Worm (Caenorhabditis elegans) whole organism, mixed stage, embryonic: ENCODE measurements around the gene lys-8.

Source experiments
- M03D4.4 ChIP-seq: sonication (generic microtip); optimal IDR thresholded peaks from 2 replicates; lab custom pipeline; 2017; ENCODE audit warnings: mild to moderate bottlenecking, missing genetic modification characterization, missing compliant biosample characterization
- bed-3 ChIP-seq: fragments of 200-800 bp; sonication (Bioruptor generic); optimal IDR thresholded peaks from 3 replicates; lab custom pipeline; 2018; ENCODE audit warnings: mild to moderate bottlenecking, missing genetic modification characterization, moderate library complexity, missing compliant biosample characterization
- blmp-1 ChIP-seq: fragments of 150-350 bp; optimal IDR thresholded peaks from 2 replicates; lab custom pipeline; 2014; ENCODE audit warnings: missing biosample characterization, missing genetic modification characterization
- ceh-39 ChIP-seq: fragments of 150-350 bp; optimal IDR thresholded peaks from 2 replicates; lab custom pipeline; 2014; ENCODE audit warnings: missing biosample characterization, missing genetic modification characterization
- ceh-43 ChIP-seq: fragments of 200-800 bp; sonication (Bioruptor generic); optimal IDR thresholded peaks from 2 replicates; lab custom pipeline; 2018; ENCODE audit warnings: mild to moderate bottlenecking, missing genetic modification characterization, moderate library complexity, missing compliant biosample characterization
- ceh-83 ChIP-seq: fragments of 200-800 bp; sonication (Bioruptor generic); optimal IDR thresholded peaks from 2 replicates; lab custom pipeline; 2018; ENCODE audit warnings: mild to moderate bottlenecking, missing genetic modification characterization, missing compliant biosample characterization
- ces-1 ChIP-seq: fragments of 150-350 bp; optimal IDR thresholded peaks from 2 replicates; lab custom pipeline; 2014; ENCODE audit warnings: missing biosample characterization, missing genetic modification reagents, missing genetic modification characterization
- cnd-1 ChIP-seq: fragments of 200-800 bp; sonication (Bioruptor generic); optimal IDR thresholded peaks from 2 replicates; lab custom pipeline; 2018; ENCODE audit warnings: mild to moderate bottlenecking, missing genetic modification characterization, missing compliant biosample characterization
- drap-1 ChIP-seq: fragments of 200-800 bp; sonication (Bioruptor generic); optimal IDR thresholded peaks from 3 replicates; lab custom pipeline; 2018; ENCODE audit warnings: mild to moderate bottlenecking, missing genetic modification characterization, missing compliant biosample characterization
- elt-1 ChIP-seq: sonication (generic microtip); optimal IDR thresholded peaks from 2 replicates; lab custom pipeline; 2017; ENCODE audit warnings: missing genetic modification characterization, mild to moderate bottlenecking, missing compliant biosample characterization, antibody characterized with exemption, moderate library complexity, borderline replicate concordance; ENCODE audit not compliant: insufficient read depth
- elt-3 ChIP-seq: fragments of 150-350 bp; optimal IDR thresholded peaks from 2 replicates; lab custom pipeline; 2014; ENCODE audit warnings: missing biosample characterization, missing genetic modification characterization
- flh-1 ChIP-seq: fragments of 200-800 bp; sonication (Bioruptor generic); optimal IDR thresholded peaks from 2 replicates; lab custom pipeline; 2018; ENCODE audit warnings: mild to moderate bottlenecking, missing genetic modification characterization, moderate library complexity, missing compliant biosample characterization
- ham-2 ChIP-seq: fragments of 200-800 bp; sonication (Bioruptor generic); optimal IDR thresholded peaks from 2 replicates; lab custom pipeline; 2018; ENCODE audit warnings: mild to moderate bottlenecking, missing genetic modification characterization, missing compliant biosample characterization
- hlh-1 ChIP-seq: fragments of 150-350 bp; optimal IDR thresholded peaks from 2 replicates; lab custom pipeline; 2014; ENCODE audit warnings: missing biosample characterization, missing genetic modification reagents, missing genetic modification characterization
- lin-13 ChIP-seq: fragments of 150-350 bp; optimal IDR thresholded peaks from 2 replicates; lab custom pipeline; 2014; ENCODE audit warnings: missing biosample characterization, missing genetic modification characterization
- lin-32 ChIP-seq: fragments of 200-800 bp; sonication (Bioruptor generic); optimal IDR thresholded peaks from 2 replicates; lab custom pipeline; 2018; ENCODE audit warnings: mild to moderate bottlenecking, missing genetic modification characterization, missing compliant biosample characterization
- lsy-2 ChIP-seq: fragments of 150-350 bp; optimal IDR thresholded peaks from 2 replicates; lab custom pipeline; 2014; ENCODE audit warnings: missing biosample characterization, missing genetic modification characterization
- mab-5 ChIP-seq: fragments of 150-350 bp; optimal IDR thresholded peaks from 2 replicates; lab custom pipeline; 2014; ENCODE audit warnings: missing biosample characterization, missing genetic modification characterization
- mls-2 ChIP-seq: sonication (generic microtip); optimal IDR thresholded peaks from 2 replicates; lab custom pipeline; 2016; ENCODE audit warnings: mild to moderate bottlenecking, missing genetic modification characterization, moderate library complexity, missing compliant biosample characterization
- nhr-12 ChIP-seq: fragments of 150-350 bp; optimal IDR thresholded peaks from 2 replicates; lab custom pipeline; 2014; ENCODE audit warnings: missing biosample characterization, missing genetic modification characterization
- nhr-2 ChIP-seq: fragments of 150-350 bp; optimal IDR thresholded peaks from 2 replicates; lab custom pipeline; 2014; ENCODE audit warnings: missing biosample characterization, missing genetic modification characterization
- nhr-237 ChIP-seq: fragments of 150-350 bp; optimal IDR thresholded peaks from 2 replicates; lab custom pipeline; 2014; ENCODE audit warnings: missing biosample characterization, missing genetic modification characterization
- nhr-28 ChIP-seq: fragments of 150-350 bp; optimal IDR thresholded peaks from 2 replicates; lab custom pipeline; 2014; ENCODE audit warnings: missing biosample characterization, missing genetic modification characterization
- nhr-76 ChIP-seq: sonication (generic microtip); optimal IDR thresholded peaks from 2 replicates; lab custom pipeline; 2017; ENCODE audit warnings: missing biosample characterization, missing genetic modification characterization
- pha-4 ChIP-seq: fragments of 150-350 bp; optimal IDR thresholded peaks from 2 replicates; lab custom pipeline; 2018; ENCODE audit warnings: missing biosample characterization, missing genetic modification reagents, missing genetic modification characterization
- sem-2 ChIP-seq: fragments of 200-800 bp; sonication (Bioruptor generic); optimal IDR thresholded peaks from 2 replicates; lab custom pipeline; 2018; ENCODE audit warnings: mild to moderate bottlenecking, missing genetic modification characterization, missing compliant biosample characterization
- snpc-4 ChIP-seq: fragments of 150-350 bp; optimal IDR thresholded peaks from 2 replicates; lab custom pipeline; 2014; ENCODE audit warnings: missing biosample characterization, missing genetic modification characterization
- sptf-1 ChIP-seq: sonication (generic microtip); optimal IDR thresholded peaks from 2 replicates; lab custom pipeline; 2017; ENCODE audit warnings: mild to moderate bottlenecking, missing genetic modification characterization, moderate library complexity, missing compliant biosample characterization
- unc-120 ChIP-seq: sonication (generic microtip); optimal IDR thresholded peaks from 2 replicates; lab custom pipeline; 2017; ENCODE audit warnings: missing genetic modification characterization, missing compliant biosample characterization; ENCODE audit not compliant: poor library complexity, severe bottlenecking
- unc-39 ChIP-seq: fragments of 150-350 bp; optimal IDR thresholded peaks from 2 replicates; lab custom pipeline; 2014; ENCODE audit warnings: missing biosample characterization, missing genetic modification characterization
- unc-62 ChIP-seq: fragments of 150-350 bp; optimal IDR thresholded peaks from 2 replicates; lab custom pipeline; 2014; ENCODE audit warnings: missing biosample characterization, missing genetic modification reagents, missing genetic modification characterization
- zip-8 ChIP-seq: fragments of 150-350 bp; optimal IDR thresholded peaks from 2 replicates; lab custom pipeline; 2014; ENCODE audit warnings: missing biosample characterization, missing genetic modification characterization

Gene lys-8

DNA sequence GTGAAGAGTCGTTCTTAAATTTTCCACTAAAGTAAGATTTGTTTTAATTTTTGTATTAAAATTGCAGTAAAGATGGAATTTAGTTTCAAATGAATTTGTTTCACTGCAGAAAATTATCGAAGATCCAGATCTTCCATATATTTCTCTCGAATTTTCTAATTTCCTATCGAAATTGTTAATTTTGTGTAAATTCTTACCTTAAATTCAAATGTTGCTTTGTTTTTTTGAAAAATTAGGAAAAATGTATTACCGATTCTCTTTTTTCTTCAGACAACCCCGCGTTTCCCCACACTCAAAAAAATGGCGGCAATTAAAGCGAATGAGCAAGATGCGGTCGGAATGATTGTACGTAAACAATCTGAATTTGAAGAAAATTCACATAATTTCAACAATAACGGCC lies 36.2 kb upstream of the lys-8 start, which contains the start of gene C17C3.6:
TSS of gene C17C3.6 (plus strand) at position 301 of the 400 bp plus-strand sequence.
- TF ChIP-seq drap-1 (GFP tag; lab: Kevin White, UChicago) (no peak), ceh-43 (GFP tag; lab: Kevin White, UChicago) (no peak), unc-62 (GFP tag; lab: Kevin White, UChicago) (no peak)

ce11 chrII:5551517-5551916 lies 34.5 kb upstream of the lys-8 start, which contains the start of gene C17C3.5:
Gene C17C3.5 (plus strand): TSS chrII:5551817.
- no peak for TF ChIP-seq sptf-1
- TF ChIP-seq snpc-4 (tag; lab: Kevin White, UChicago), result no peak
- no peak for TF ChIP-seq unc-39 (tag; lab: Kevin White, UChicago)
- no peak for TF ChIP-seq hlh-1 (tag; lab: Kevin White, UChicago)
- no peak for TF ChIP-seq lin-13 (tag; lab: Kevin White, UChicago)
- no peak for TF ChIP-seq nhr-2 (tag; lab: Kevin White, UChicago)
- no peak for TF ChIP-seq M03D4.4

ce11 chrII:5553531-5553930 lies 32.4 kb upstream of the lys-8 start:
- TF ChIP-seq ham-2 (GFP tag; lab: Kevin White, UChicago) (no peak), ceh-39 (no peak), unc-39 (tag; lab: Kevin White, UChicago) (no peak), M03D4.4 (no peak), sem-2 (no peak), pha-4 (tag; lab: Kevin White, UChicago) (no peak), flh-1 (GFP tag; lab: Kevin White, UChicago) (no peak), bed-3 (GFP tag; lab: Kevin White, UChicago) (no peak), drap-1 (GFP tag; lab: Kevin White, UChicago) (no peak), unc-62 (GFP tag; lab: Kevin White, UChicago) (no peak), nhr-2 (tag; lab: Kevin White, UChicago) (no peak), ces-1 (no peak)

ce11 chrII:5554317-5554716 lies 31.7 kb upstream of the lys-8 start, which contains the start of gene ins-12:
Gene ins-12 (plus strand): TSS chrII:5554617.
- TF ChIP-seq unc-62 (GFP tag; lab: Kevin White, UChicago), result no peak
- TF ChIP-seq sptf-1, result no peak
- TF ChIP-seq lin-32 (GFP tag; lab: Kevin White, UChicago), result no peak
- no peak for TF ChIP-seq ceh-43 (GFP tag; lab: Kevin White, UChicago)
- no peak for TF ChIP-seq blmp-1
- TF ChIP-seq nhr-12 (tag; lab: Kevin White, UChicago), result no peak
- no peak for TF ChIP-seq lin-13 (tag; lab: Kevin White, UChicago)
- TF ChIP-seq M03D4.4, result no peak
- no peak for TF ChIP-seq nhr-237 (tag; lab: Kevin White, UChicago)
- no peak for TF ChIP-seq lsy-2 (tag; lab: Kevin White, UChicago)
- TF ChIP-seq ham-2 (GFP tag; lab: Kevin White, UChicago), result no peak
- no peak for TF ChIP-seq unc-120 (tag; lab: Kevin White, UChicago)
- TF ChIP-seq nhr-28 (tag; lab: Kevin White, UChicago), result no peak
- no peak for TF ChIP-seq snpc-4 (tag; lab: Kevin White, UChicago)

ce11 chrII:5554788-5555187 lies 31.2 kb upstream of the lys-8 start:
- TF ChIP-seq sem-2 (no peak), mab-5 (tag; lab: Kevin White, UChicago) (no peak), zip-8 (tag; lab: Kevin White, UChicago) (no peak), lin-13 (tag; lab: Kevin White, UChicago) (no peak), ham-2 (GFP tag; lab: Kevin White, UChicago) (no peak), nhr-76 (tag; lab: Kevin White, UChicago) (no peak), ceh-83 (GFP tag; lab: Kevin White, UChicago) (no peak), nhr-12 (tag; lab: Kevin White, UChicago) (no peak), cnd-1 (tag; lab: Kevin White, UChicago) (no peak), sptf-1 (no peak)
- TF ChIP-seq, all 35 proteins: peak for 0

ce11 chrII:5555522-5555921 lies 30.5 kb upstream of the lys-8 start:
- TF ChIP-seq drap-1 (GFP tag; lab: Kevin White, UChicago) (no peak), ces-1 (no peak), flh-1 (GFP tag; lab: Kevin White, UChicago) (no peak), mls-2 (no peak), nhr-76 (tag; lab: Kevin White, UChicago) (no peak), M03D4.4 (no peak), bed-3 (GFP tag; lab: Kevin White, UChicago) (no peak), zip-8 (tag; lab: Kevin White, UChicago) (no peak), unc-39 (tag; lab: Kevin White, UChicago) (no peak), elt-3 (tag; lab: Kevin White, UChicago) (no peak), sptf-1 (no peak), nhr-28 (tag; lab: Kevin White, UChicago) (no peak), elt-1 (tag; lab: Kevin White, UChicago) (no peak)
- TF ChIP-seq, all 35 proteins: peak for 0
